Worm (Caenorhabditis elegans) whole organism, L3 larva: ENCODE results near the gene R11D1.1.

Experiments used
- R02D3.7 ChIP-seq: fragments of 150-350 bp; optimal IDR thresholded peaks from 2 replicates; lab custom pipeline; 2014; ENCODE audit warnings: missing biosample characterization, missing genetic modification characterization
- ZK546.5 ChIP-seq: sonication (generic microtip); optimal IDR thresholded peaks from 2 replicates; lab custom pipeline; 2017; ENCODE audit warnings: missing biosample characterization, missing genetic modification characterization
- aly-2 ChIP-seq: fragments of 150-350 bp; optimal IDR thresholded peaks from 2 replicates; lab custom pipeline; 2014; ENCODE audit warnings: missing biosample characterization, missing genetic modification characterization
- ama-1 ChIP-seq: fragments of 150-350 bp; optimal IDR thresholded peaks from 2 replicates; lab custom pipeline; 2018
- ceh-16 ChIP-seq: sonication (generic microtip); optimal IDR thresholded peaks from 2 replicates; lab custom pipeline; 2017; ENCODE audit warnings: missing biosample characterization, missing genetic modification characterization
- ceh-28 ChIP-seq: fragments of 150-350 bp; optimal IDR thresholded peaks from 2 replicates; lab custom pipeline; 2014; ENCODE audit warnings: missing biosample characterization, missing genetic modification reagents, missing genetic modification characterization
- egl-27 ChIP-seq: sonication (generic microtip); optimal IDR thresholded peaks from 4 replicates; lab custom pipeline; 2017; ENCODE audit warnings: missing biosample characterization, missing genetic modification reagents, missing genetic modification characterization
- egl-5 ChIP-seq: fragments of 150-350 bp; optimal IDR thresholded peaks from 2 replicates; lab custom pipeline; 2017; ENCODE audit warnings: missing biosample characterization, missing genetic modification reagents, missing genetic modification characterization, inconsistent platforms
- elt-1 ChIP-seq: fragments of 150-350 bp; optimal IDR thresholded peaks from 2 replicates; lab custom pipeline; 2014; ENCODE audit warnings: missing biosample characterization, missing genetic modification characterization
- elt-2 ChIP-seq: sonication (generic microtip); optimal IDR thresholded peaks from 2 replicates; lab custom pipeline; 2016; ENCODE audit warnings: missing genetic modification reagents, mild to moderate bottlenecking, missing genetic modification characterization, missing compliant biosample characterization
- elt-3 ChIP-seq, 3 experiments: fragments of 150-350 bp in 1 of 3; sonication (generic microtip) in 2 of 3; optimal IDR thresholded peaks; 2 replicates in 2 of 3; 4 replicates in 1 of 3; lab custom pipeline; 2014 to 2017; ENCODE audit warnings: missing biosample characterization in 3 of 3, missing genetic modification characterization in 3 of 3
- eor-1 ChIP-seq, 2 experiments: fragments of 150-350 bp; optimal IDR thresholded peaks; 2 replicates each; lab custom pipeline; 2014 to 2018; ENCODE audit warnings: missing biosample characterization in 2 of 2, missing genetic modification characterization in 2 of 2
- fkh-10 ChIP-seq: sonication (generic microtip); optimal IDR thresholded peaks from 2 replicates; lab custom pipeline; 2017; ENCODE audit warnings: missing biosample characterization, missing genetic modification reagents, missing genetic modification characterization
- fkh-2 ChIP-seq: fragments of 150-350 bp; optimal IDR thresholded peaks from 2 replicates; lab custom pipeline; 2014; ENCODE audit warnings: missing biosample characterization, missing genetic modification reagents, missing genetic modification characterization
- hmg-11 ChIP-seq: sonication (generic microtip); optimal IDR thresholded peaks from 2 replicates; lab custom pipeline; 2016; ENCODE audit warnings: missing genetic modification characterization, missing compliant biosample characterization
- jun-1 ChIP-seq: fragments of 150-350 bp; optimal IDR thresholded peaks from 2 replicates; lab custom pipeline; 2014; ENCODE audit warnings: missing biosample characterization, missing genetic modification reagents, missing genetic modification characterization
- lin-15B ChIP-seq: fragments of 150-350 bp; optimal IDR thresholded peaks from 2 replicates; lab custom pipeline; 2014; ENCODE audit warnings: missing biosample characterization, missing genetic modification characterization
- lin-39 ChIP-seq: fragments of 150-350 bp; optimal IDR thresholded peaks from 2 replicates; lab custom pipeline; 2018; ENCODE audit warnings: missing biosample characterization, missing genetic modification reagents, missing genetic modification characterization
- mdl-1 ChIP-seq: fragments of 150-350 bp; optimal IDR thresholded peaks from 2 replicates; lab custom pipeline; 2014; ENCODE audit warnings: missing biosample characterization, missing genetic modification characterization
- nfya-1 ChIP-seq: sonication (generic microtip); optimal IDR thresholded peaks from 2 replicates; lab custom pipeline; 2017; ENCODE audit warnings: missing genetic modification characterization, mild to moderate bottlenecking, missing compliant biosample characterization, antibody characterized with exemption, moderate library complexity; ENCODE audit not compliant: insufficient read depth
- nhr-11 ChIP-seq: fragments of 150-350 bp; optimal IDR thresholded peaks from 2 replicates; lab custom pipeline; 2014; ENCODE audit warnings: missing biosample characterization, missing genetic modification characterization
- nhr-12 ChIP-seq: fragments of 150-350 bp; optimal IDR thresholded peaks from 2 replicates; lab custom pipeline; 2014; ENCODE audit warnings: missing biosample characterization, missing genetic modification characterization
- nhr-23 ChIP-seq: fragments of 150-350 bp; optimal IDR thresholded peaks from 2 replicates; lab custom pipeline; 2014; ENCODE audit warnings: missing biosample characterization, missing genetic modification reagents, missing genetic modification characterization
- nhr-25 ChIP-seq: sonication (generic microtip); optimal IDR thresholded peaks from 2 replicates; lab custom pipeline; 2017; ENCODE audit warnings: missing biosample characterization, missing genetic modification characterization
- nhr-67 ChIP-seq: fragments of 150-350 bp; optimal IDR thresholded peaks from 2 replicates; lab custom pipeline; 2014; ENCODE audit warnings: missing biosample characterization, missing genetic modification characterization
- nhr-76 ChIP-seq: fragments of 150-350 bp; sonication (generic microtip); optimal IDR thresholded peaks from 5 replicates; lab custom pipeline; 2014; ENCODE audit warnings: missing biosample characterization, missing genetic modification characterization
- nhr-77 ChIP-seq: fragments of 150-350 bp; optimal IDR thresholded peaks from 2 replicates; lab custom pipeline; 2014; ENCODE audit warnings: missing biosample characterization, missing genetic modification characterization
- pha-4 ChIP-seq: fragments of 150-350 bp; optimal IDR thresholded peaks from 2 replicates; lab custom pipeline; 2014; ENCODE audit warnings: missing biosample characterization, missing genetic modification reagents, missing genetic modification characterization
- snpc-4 ChIP-seq: fragments of 150-350 bp; optimal IDR thresholded peaks from 2 replicates; lab custom pipeline; 2014; ENCODE audit warnings: missing biosample characterization, missing genetic modification characterization
- tbx-2 ChIP-seq: sonication (generic microtip); optimal IDR thresholded peaks from 2 replicates; lab custom pipeline; 2016; ENCODE audit warnings: mild to moderate bottlenecking, missing genetic modification characterization, missing compliant biosample characterization
- unc-62 ChIP-seq: fragments of 150-350 bp; sonication (generic microtip); optimal IDR thresholded peaks from 4 replicates; lab custom pipeline; 2014; ENCODE audit warnings: missing biosample characterization, missing genetic modification reagents, missing genetic modification characterization
- zag-1 ChIP-seq: fragments of 150-350 bp; optimal IDR thresholded peaks from 2 replicates; lab custom pipeline; 2014; ENCODE audit warnings: missing biosample characterization, missing genetic modification characterization
- ztf-11 ChIP-seq: fragments of 150-350 bp; optimal IDR thresholded peaks from 2 replicates; lab custom pipeline; 2014; ENCODE audit warnings: missing biosample characterization, missing genetic modification characterization
- ztf-4 ChIP-seq: fragments of 150-350 bp; optimal IDR thresholded peaks from 2 replicates; lab custom pipeline; 2014; ENCODE audit warnings: missing biosample characterization, missing genetic modification characterization

Gene R11D1.1

DNA sequence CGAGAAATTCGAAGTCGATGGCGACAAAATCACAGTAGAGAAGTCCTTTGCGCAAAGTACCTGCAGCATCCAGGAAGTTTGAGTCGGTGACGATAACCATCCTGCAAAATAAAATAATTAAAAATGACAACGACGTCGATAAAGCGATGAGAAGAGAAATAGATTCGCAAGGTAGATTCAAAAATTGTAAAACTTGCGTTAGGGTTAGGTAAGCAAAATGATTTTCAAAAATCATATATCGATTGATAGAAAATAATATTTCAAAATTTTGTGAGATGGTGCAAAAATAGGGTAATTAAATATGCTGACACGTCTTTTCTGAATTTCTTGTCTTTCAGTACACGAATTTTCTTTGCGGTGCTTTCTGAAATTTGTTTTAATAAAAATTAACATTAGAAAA lies 9.0 kb upstream of the R11D1.1 start, which contains the start of gene parn-1:
Gene parn-1, minus strand, starts transcription at position 101 of the 400 bp plus-strand sequence.
- no peak for TF ChIP-seq egl-27

DNA sequence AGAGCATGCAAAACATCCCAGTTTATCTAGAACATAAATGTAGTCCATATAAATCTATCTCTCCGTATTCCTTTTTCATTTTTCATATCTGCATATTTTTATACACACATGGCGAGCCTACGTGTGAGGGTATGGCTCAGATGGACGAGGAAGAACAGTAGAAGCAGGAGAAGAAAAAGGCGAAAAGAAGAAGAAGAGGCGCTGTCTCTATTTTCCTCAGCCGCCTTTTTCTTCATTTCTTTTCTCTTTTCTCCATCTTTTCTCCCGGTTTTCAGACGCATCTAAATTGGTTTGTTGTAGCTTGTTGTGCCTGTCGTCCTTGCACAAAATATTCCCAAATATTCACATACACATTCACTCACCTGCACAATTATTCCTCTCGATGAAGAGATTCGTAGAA lies 8.2 kb upstream of the R11D1.1 start, which contains the start of gene K10C8.4:
Gene K10C8.4, plus strand, starts transcription at position 301 of the 400 bp plus-strand sequence.
- TF ChIP-seq hmg-11 (peak; percentile 3), elt-1 (tag; lab: Kevin White, UChicago) (no peak)

DNA sequence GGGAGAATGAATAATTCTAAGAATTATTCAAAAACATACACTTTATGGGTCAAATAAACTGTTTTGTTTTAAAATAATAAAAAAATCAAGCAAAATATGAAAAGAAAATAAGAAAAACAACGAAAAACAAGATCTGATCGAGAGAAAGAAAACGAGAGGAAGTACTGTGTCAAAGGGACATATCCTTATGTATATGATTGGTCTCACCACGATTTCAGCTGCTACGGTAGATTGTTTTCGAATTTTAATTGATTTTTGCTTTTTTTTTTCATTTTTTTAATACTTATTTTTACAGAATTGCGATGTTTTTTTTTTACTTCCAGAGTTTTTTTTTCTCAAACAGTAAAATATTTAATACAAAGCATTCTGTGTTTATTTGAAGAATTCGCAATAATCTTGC lies 7.4 kb upstream of the R11D1.1 start:
- TF ChIP-seq pha-4 (tag; lab: Kevin White, UChicago): no peak
- no peak for TF ChIP-seq fkh-10 (GFP tag; lab: Kevin White, UChicago)
- no peak for TF ChIP-seq elt-3 (tag; optimal IDR thresholded peaks at IDR 0.05; lab: Kevin White, UChicago)
- TF ChIP-seq ztf-4 (tag; lab: Kevin White, UChicago): no peak
- TF ChIP-seq jun-1 (tag; lab: Kevin White, UChicago): no peak
- no peak for TF ChIP-seq egl-27
- TF ChIP-seq, all 47 proteins: peak for 0

DNA sequence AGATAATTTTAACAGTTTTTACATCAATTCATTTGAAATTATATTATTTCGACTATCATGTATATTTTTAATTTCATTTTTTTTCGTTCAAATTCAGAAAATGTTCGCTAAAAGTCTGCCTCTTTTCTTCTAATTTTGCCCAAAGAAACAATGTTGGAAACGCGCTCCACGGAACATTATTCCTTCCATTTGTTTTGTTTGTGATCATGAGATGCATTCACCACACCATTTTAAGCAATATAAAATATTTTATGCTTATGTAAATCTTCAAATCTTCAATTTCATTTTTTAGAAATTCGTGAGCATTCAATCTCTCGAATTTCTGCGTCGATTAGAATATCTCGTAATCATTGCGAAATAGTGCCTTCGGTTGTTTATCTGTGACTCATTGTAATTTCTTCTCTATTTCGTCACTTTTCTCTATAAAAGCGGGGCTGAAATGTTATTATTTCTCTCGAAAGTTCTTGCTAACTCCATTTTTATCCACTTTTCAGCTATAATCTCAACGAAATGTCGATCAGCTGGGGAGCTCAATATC lies 6.7 kb upstream of the R11D1.1 start, which contains the start of gene istr-1:
Gene istr-1, plus strand, starts transcription at position 495 of the 538 bp plus-strand sequence.
- TF ChIP-seq ceh-28 (no peak), zag-1 (tag; lab: Kevin White, UChicago) (no peak), nhr-23 (tag; lab: Kevin White, UChicago) (no peak), lin-15B (tag; lab: Kevin White, UChicago) (peak; percentile 51), hmg-11 (peak; percentile 22), nhr-77 (tag; lab: Kevin White, UChicago) (no peak), ztf-4 (tag; lab: Kevin White, UChicago) (no peak), pha-4 (tag; lab: Kevin White, UChicago) (peak; percentile 36), lin-39 (no peak), nfya-1 (tag; lab: Kevin White, UChicago) (peak; percentile 34), R02D3.7 (tag; lab: Kevin White, UChicago) (no peak), nhr-76 (tag; lab: Kevin White, UChicago) (no peak), tbx-2 (tag; lab: Kevin White, UChicago) (no peak), snpc-4 (tag; lab: Kevin White, UChicago) (peak; percentile 17), mdl-1 (tag; lab: Kevin White, UChicago) (no peak), egl-27 (no peak), aly-2 (no peak), eor-1 (tag; optimal IDR thresholded peaks at IDR 0.05; lab: Kevin White, UChicago) (no peak), egl-5 (tag; lab: Kevin White, UChicago) (no peak), unc-62 (no peak), elt-2 (tag; lab: Kevin White, UChicago) (no peak), nhr-11 (tag; lab: Kevin White, UChicago) (no peak), jun-1 (tag; lab: Kevin White, UChicago) (peak; percentile 16)
- TF ChIP-seq, all 47 proteins: peak for 6

DNA sequence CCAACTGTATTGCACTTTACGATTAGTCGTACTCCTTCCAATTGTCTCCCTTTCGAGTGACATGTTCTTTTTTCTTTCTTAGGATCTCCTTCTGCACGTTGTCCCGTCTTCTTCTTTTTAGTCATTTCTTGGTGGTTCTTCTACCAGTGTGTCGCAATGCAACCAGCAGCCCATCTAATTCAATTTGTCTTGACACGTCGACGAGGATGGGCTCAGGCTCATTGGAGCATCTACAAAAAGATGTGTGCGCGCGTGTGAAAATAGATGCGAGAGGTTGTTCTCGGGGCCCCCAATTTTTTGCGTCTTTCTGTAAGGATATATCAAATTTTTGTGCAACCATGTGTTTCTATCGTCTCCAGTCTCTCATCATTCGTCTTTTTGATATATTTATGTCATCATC lies 2.6 kb upstream of the R11D1.1 start:
- no peak for TF ChIP-seq zag-1 (tag; lab: Kevin White, UChicago)
- no peak for TF ChIP-seq fkh-10 (GFP tag; lab: Kevin White, UChicago)
- no peak for TF ChIP-seq aly-2
- no peak for TF ChIP-seq eor-1 (tag; optimal IDR thresholded peaks at IDR 0.05; lab: Kevin White, UChicago)
- no peak for TF ChIP-seq nhr-12 (tag; lab: Kevin White, UChicago)
- TF ChIP-seq ztf-11 (tag; lab: Kevin White, UChicago): no peak
- no peak for TF ChIP-seq ZK546.5 (tag; lab: Kevin White, UChicago)

DNA sequence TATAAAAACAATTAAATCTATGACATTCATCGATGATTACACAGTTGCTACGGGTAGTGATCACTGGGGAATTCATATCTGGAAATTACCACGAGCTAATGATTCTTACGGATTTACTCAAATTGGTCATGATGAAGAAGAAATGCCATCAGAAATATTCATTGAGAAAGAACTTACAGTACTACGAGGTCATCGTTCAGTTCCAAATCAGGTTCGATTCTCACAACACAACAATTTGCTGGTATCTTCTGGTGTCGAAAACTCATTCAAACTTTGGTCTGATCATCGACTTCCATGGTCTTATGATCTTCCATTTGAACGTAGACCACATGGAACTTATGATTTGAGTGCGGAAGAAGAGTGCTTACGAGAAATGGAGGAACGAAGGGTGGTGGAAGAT lies 2.3 kb downstream of the R11D1.1 start:
- TF ChIP-seq egl-5 (tag; lab: Kevin White, UChicago) (no peak), unc-62 (no peak), fkh-2 (tag; lab: Kevin White, UChicago) (no peak), nhr-25 (no peak), nhr-67 (tag; lab: Kevin White, UChicago) (no peak), ZK546.5 (tag; lab: Kevin White, UChicago) (no peak), aly-2 (no peak), ama-1 (lab: Kevin White, UChicago) (no peak), hmg-11 (no peak), ceh-16 (tag; lab: Kevin White, UChicago) (no peak), nhr-23 (tag; lab: Kevin White, UChicago) (no peak), nhr-12 (tag; lab: Kevin White, UChicago) (no peak)
